Worm (Caenorhabditis elegans): ENCODE measurements around the gene clc-18.
A peak's percentile ranks its signal among the peaks of the same experiment; 100 is the strongest.

clc-18 gene

DNA sequence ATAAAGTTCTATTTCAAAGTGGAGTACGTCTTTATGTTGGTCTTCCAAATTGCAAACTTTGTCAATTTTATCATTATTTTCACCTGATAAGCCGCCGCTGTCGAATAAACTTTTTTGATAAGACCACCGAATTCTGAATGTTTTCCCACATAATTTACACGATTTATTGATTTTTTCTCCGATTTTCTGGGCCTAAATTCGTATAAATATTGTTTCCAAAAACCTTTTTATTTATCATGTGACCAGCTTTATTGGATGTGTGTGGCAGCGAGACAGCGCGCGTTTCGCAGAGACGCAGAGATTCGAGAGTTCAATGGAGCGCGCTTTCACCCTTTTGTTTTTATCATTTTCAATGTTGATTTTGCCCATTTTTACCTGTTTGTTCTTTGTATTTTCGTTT is 33.3 kb upstream of the clc-18 start (continued):
- TF ChIP-seq nhr-237 (tag; optimal IDR thresholded peaks at IDR 0.05) (no peak), zag-1 (tag; optimal IDR thresholded peaks at IDR 0.05) (no peak), egl-5 (tag; optimal IDR thresholded peaks at IDR 0.05) (peak; percentile 99), ZK546.5 (tag; optimal IDR thresholded peaks at IDR 0.05) (no peak), fkh-10 (GFP tag; optimal IDR thresholded peaks at IDR 0.05) (peak; percentile 55), nhr-28 (tag; optimal IDR thresholded peaks at IDR 0.05) (no peak), jun-1 (tag; optimal IDR thresholded peaks at IDR 0.05) (peak; percentile 71), nhr-43 (tag; optimal IDR thresholded peaks at IDR 0.05; ENCODE audit: poor library complexity, severe bottlenecking) (peak; percentile 54), fkh-2 (tag; optimal IDR thresholded peaks at IDR 0.05) (no peak), eor-1 (tag; optimal IDR thresholded peaks at IDR 0.05) (no peak), nhr-76 (tag; optimal IDR thresholded peaks at IDR 0.05) (no peak), egl-27 (tag; optimal IDR thresholded peaks at IDR 0.05) (no peak), ceh-16 (tag; optimal IDR thresholded peaks at IDR 0.05) (no peak), unc-62 (GFP tag; optimal IDR thresholded peaks at IDR 0.05) (no peak), nhr-25 (tag; optimal IDR thresholded peaks at IDR 0.05) (peak; percentile 79), nhr-23 (tag; optimal IDR thresholded peaks at IDR 0.05) (peak; percentile 87), lin-15B (tag; optimal IDR thresholded peaks at IDR 0.05) (peak; percentile 80), sea-2 (GFP tag; optimal IDR thresholded peaks at IDR 0.05) (no peak), tbx-2 (tag; optimal IDR thresholded peaks at IDR 0.05) (no peak), nhr-11 (tag; optimal IDR thresholded peaks at IDR 0.05) (no peak), pha-4 (tag; optimal IDR thresholded peaks at IDR 0.05) (peak; percentile 85), lin-39 (tag; optimal IDR thresholded peaks at IDR 0.05) (peak; percentile 67), mdl-1 (tag; optimal IDR thresholded peaks at IDR 0.05) (no peak)

- TF ChIP-seq lsy-12 (tag; optimal IDR thresholded peaks at IDR 0.05), result no peak
- no peak for TF ChIP-seq mml-1 (tag; optimal IDR thresholded peaks at IDR 0.05)
- no peak for TF ChIP-seq unc-39 (tag; optimal IDR thresholded peaks at IDR 0.05)
- no peak for TF ChIP-seq mdl-1 (tag; optimal IDR thresholded peaks at IDR 0.05)
- TF ChIP-seq elt-1 (tag; optimal IDR thresholded peaks at IDR 0.05), result no peak
- no peak for TF ChIP-seq ceh-16 (tag; optimal IDR thresholded peaks at IDR 0.05)
- TF ChIP-seq egl-5 (tag; optimal IDR thresholded peaks at IDR 0.05), result no peak
- TF ChIP-seq pqm-1 (tag; optimal IDR thresholded peaks at IDR 0.05), result no peak
- TF ChIP-seq egl-27 (tag; optimal IDR thresholded peaks at IDR 0.05), result no peak
- TF ChIP-seq nhr-76 (tag; optimal IDR thresholded peaks at IDR 0.05), result no peak
- TF ChIP-seq aly-2 (tag; optimal IDR thresholded peaks at IDR 0.05), result no peak
- no peak for TF ChIP-seq ama-1 (optimal IDR thresholded peaks at IDR 0.05)
- no peak for TF ChIP-seq nhr-12 (tag; optimal IDR thresholded peaks at IDR 0.05)
- no peak for TF ChIP-seq ztf-4 (tag; optimal IDR thresholded peaks at IDR 0.05)
- TF ChIP-seq R02D3.7 (tag; optimal IDR thresholded peaks at IDR 0.05), result no peak
- no peak for TF ChIP-seq snpc-4 (tag; optimal IDR thresholded peaks at IDR 0.05)
- no peak for TF ChIP-seq nhr-237 (tag; optimal IDR thresholded peaks at IDR 0.05)
- TF ChIP-seq jun-1 (tag; optimal IDR thresholded peaks at IDR 0.05), result no peak
These were observed 28.9 kb upstream of the clc-18 start, which contains the start of gene lgc-29 for ce11 chrV:4138688-4139087. TSS of gene lgc-29 (plus strand) at chrV:4138988.

ce11 chrV:4134728-4135127 is 25.0 kb upstream of the clc-18 start, which contains the start of gene lgc-1:
TSS of gene lgc-1 (plus strand) at chrV:4135028.
- TF ChIP-seq lsy-12 (tag; optimal IDR thresholded peaks at IDR 0.05), result no peak
- TF ChIP-seq nhr-12 (tag; optimal IDR thresholded peaks at IDR 0.05), result no peak
- no peak for TF ChIP-seq mml-1 (tag; optimal IDR thresholded peaks at IDR 0.05)

DNA sequence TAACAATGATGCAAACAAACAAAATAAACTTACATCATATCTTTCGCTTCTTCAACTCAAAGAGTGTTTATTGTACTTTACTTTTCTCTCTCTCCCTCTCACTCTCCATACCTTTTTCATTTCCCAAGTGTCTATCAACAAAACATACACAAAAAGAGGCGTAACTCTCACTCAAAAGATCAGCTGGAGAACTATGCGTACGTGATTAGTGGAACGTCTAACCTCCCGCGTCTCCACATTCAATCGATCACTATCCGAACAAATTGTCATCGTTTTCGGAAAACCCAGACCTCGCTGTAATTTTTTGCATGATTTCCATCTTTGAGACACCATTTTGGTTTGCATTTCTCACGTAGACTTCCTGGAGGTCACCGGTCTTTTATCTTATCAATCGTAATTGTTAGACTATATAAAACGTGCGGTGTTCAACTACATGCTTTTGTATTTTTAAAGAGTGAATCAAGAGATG is 21.7 kb upstream of the clc-18 start, which contains the start of gene nhr-57:
TSS of gene nhr-57 (plus strand) at position 419 of the 469 bp plus-strand sequence.
- TF ChIP-seq lin-39 (tag; optimal IDR thresholded peaks at IDR 0.05) (peak; percentile 53), nhr-23 (tag; optimal IDR thresholded peaks at IDR 0.05) (peak; percentile 67), ceh-9 (tag; optimal IDR thresholded peaks at IDR 0.05) (no peak), nhr-25 (tag; optimal IDR thresholded peaks at IDR 0.05) (peak; percentile 77), nhr-77 (tag; optimal IDR thresholded peaks at IDR 0.05) (no peak), pqm-1 (tag; optimal IDR thresholded peaks at IDR 0.05) (peak; percentile 74), egl-5 (tag; optimal IDR thresholded peaks at IDR 0.05) (peak; percentile 65), nhr-43 (tag; optimal IDR thresholded peaks at IDR 0.05; ENCODE audit: poor library complexity, severe bottlenecking) (peak; percentile 81), elt-3 (tag; optimal IDR thresholded peaks at IDR 0.05) (peak in 1 of 3 experiments; percentile 42), ceh-28 (tag; optimal IDR thresholded peaks at IDR 0.05) (peak; percentile 73), lin-15B (tag; optimal IDR thresholded peaks at IDR 0.05) (no peak), skn-1 (tag; optimal IDR thresholded peaks at IDR 0.05) (peak; percentile 84), pha-4 (tag; optimal IDR thresholded peaks at IDR 0.05) (peak; percentile 98), mdl-1 (tag; optimal IDR thresholded peaks at IDR 0.05) (peak; percentile 28), ama-1 (optimal IDR thresholded peaks at IDR 0.05) (peak; percentile 26), hmg-11 (tag; optimal IDR thresholded peaks at IDR 0.05) (no peak), elt-2 (tag; optimal IDR thresholded peaks at IDR 0.05) (peak; percentile 82)
